Worm (Caenorhabditis elegans): Measurements from ENCODE around the gene slc-28.1.

The slc-28.1 gene

DNA sequence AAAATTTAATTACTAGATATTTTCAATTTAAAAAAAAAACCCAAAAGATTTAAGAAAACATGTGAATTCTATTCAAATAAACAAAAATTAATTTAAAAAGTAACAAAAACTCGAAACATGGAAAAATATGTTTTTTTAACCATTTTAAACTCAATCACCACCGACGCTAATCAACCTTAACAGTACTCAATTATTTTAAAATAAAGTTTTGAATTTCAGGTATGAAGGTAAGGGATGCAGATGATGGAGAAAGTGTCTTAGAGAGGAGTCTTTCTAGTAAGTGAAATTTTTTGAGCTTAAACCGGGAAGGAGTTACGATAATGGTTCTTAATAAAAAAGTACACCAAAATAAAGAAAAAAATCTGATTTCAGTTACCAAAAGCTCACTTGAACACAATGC is at the start of gene slc-28.1:
slc-28.1 (plus strand) TSS at position 301 of the 400 bp plus-strand sequence.
- TF ChIP-seq nhr-76 (tag; optimal IDR thresholded peaks at IDR 0.05) = no peak
- TF ChIP-seq flh-1 (GFP tag; optimal IDR thresholded peaks at IDR 0.05) = no peak
- TF ChIP-seq nhr-28 (tag; optimal IDR thresholded peaks at IDR 0.05) = no peak
- no peak for TF ChIP-seq mep-1 (tag; optimal IDR thresholded peaks at IDR 0.05)
- no peak for TF ChIP-seq pha-4 (tag; optimal IDR thresholded peaks at IDR 0.05)
- TF ChIP-seq sem-2 (GFP tag; optimal IDR thresholded peaks at IDR 0.05) = no peak
- TF ChIP-seq lin-13 (tag; optimal IDR thresholded peaks at IDR 0.05) = no peak
- no peak for TF ChIP-seq nhr-237 (tag; optimal IDR thresholded peaks at IDR 0.05)
- TF ChIP-seq elt-1 (tag; optimal IDR thresholded peaks at IDR 0.05; ENCODE audit: borderline replicate concordance, insufficient read depth) = no peak
- no peak for TF ChIP-seq ceh-39 (tag; optimal IDR thresholded peaks at IDR 0.05)
- TF ChIP-seq unc-62 (GFP tag; optimal IDR thresholded peaks at IDR 0.05) = no peak
- TF ChIP-seq mls-2 (tag; optimal IDR thresholded peaks at IDR 0.05) = no peak

DNA sequence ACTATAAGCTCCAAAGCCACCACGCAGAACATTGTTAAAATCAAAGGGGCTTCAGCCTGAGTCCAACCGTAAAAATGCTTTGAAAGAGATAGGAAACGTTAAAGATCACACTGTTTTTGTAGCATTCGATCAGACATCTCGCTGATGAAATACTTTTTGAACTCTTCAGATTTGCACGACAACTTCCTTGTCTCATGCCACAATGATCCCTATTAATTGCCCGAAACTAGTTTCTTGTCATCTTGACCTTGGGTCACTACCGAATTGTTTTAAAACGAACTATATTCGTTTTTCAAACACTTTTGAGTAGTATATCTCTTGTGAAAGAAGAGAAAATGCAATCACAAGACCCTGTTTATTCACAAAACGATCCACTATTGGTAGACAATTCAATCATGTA is 45.7 kb upstream of the slc-28.1 start, which contains the start of gene T20D4.3:
T20D4.3 (plus strand) TSS at position 301 of the 400 bp plus-strand sequence.
- no peak for TF ChIP-seq M03D4.4 (tag; optimal IDR thresholded peaks at IDR 0.05)
- no peak for TF ChIP-seq lsy-2 (tag; optimal IDR thresholded peaks at IDR 0.05)
- TF ChIP-seq nhr-28 (tag; optimal IDR thresholded peaks at IDR 0.05) = no peak
- no peak for TF ChIP-seq hlh-1 (tag; optimal IDR thresholded peaks at IDR 0.05)
- no peak for TF ChIP-seq tbx-8 (GFP tag; optimal IDR thresholded peaks at IDR 0.05)
- no peak for TF ChIP-seq ceh-83 (GFP tag; optimal IDR thresholded peaks at IDR 0.05)
- TF ChIP-seq mls-2 (tag; optimal IDR thresholded peaks at IDR 0.05) = no peak
- no peak for TF ChIP-seq unc-39 (tag; optimal IDR thresholded peaks at IDR 0.05)
- TF ChIP-seq elt-1 (tag; optimal IDR thresholded peaks at IDR 0.05; ENCODE audit: borderline replicate concordance, insufficient read depth) = no peak
- TF ChIP-seq drap-1 (GFP tag; optimal IDR thresholded peaks at IDR 0.05) = no peak
- no peak for TF ChIP-seq sptf-1 (tag; optimal IDR thresholded peaks at IDR 0.05)
- no peak for TF ChIP-seq zip-8 (tag; optimal IDR thresholded peaks at IDR 0.05)
- no peak for TF ChIP-seq nhr-12 (tag; optimal IDR thresholded peaks at IDR 0.05)
- TF ChIP-seq unc-62 (GFP tag; optimal IDR thresholded peaks at IDR 0.05) = no peak
- TF ChIP-seq elt-3 (tag; optimal IDR thresholded peaks at IDR 0.05) = no peak
- TF ChIP-seq sem-2 (GFP tag; optimal IDR thresholded peaks at IDR 0.05) = no peak
- TF ChIP-seq bed-3 (GFP tag; optimal IDR thresholded peaks at IDR 0.05) = no peak

DNA sequence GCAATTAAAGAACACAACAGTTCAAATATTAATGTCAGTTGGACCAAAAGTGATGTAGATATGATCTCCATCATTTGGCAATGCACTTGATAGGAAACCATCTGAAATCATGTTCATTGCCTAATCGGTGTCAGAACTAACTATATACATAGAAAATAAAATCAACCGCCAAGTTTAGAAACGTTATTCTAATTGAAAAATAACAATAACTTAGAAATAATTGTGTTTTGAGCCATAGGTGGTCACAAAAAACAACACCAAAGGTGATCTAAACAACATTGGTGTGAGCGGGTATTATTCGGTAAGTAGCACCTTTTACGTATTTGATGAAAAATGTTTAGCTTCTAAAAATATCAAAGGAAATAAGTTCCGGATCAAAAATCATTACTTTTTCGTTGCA is 39.3 kb upstream of the slc-28.1 start, which contains the start of gene srab-21:
srab-21 (minus strand) TSS at position 101 of the 400 bp plus-strand sequence.
- TF ChIP-seq nhr-76 (tag; optimal IDR thresholded peaks at IDR 0.05) (no peak), mab-5 (tag; optimal IDR thresholded peaks at IDR 0.05) (no peak), zip-8 (tag; optimal IDR thresholded peaks at IDR 0.05) (no peak), ceh-43 (GFP tag; optimal IDR thresholded peaks at IDR 0.05) (no peak), sptf-1 (tag; optimal IDR thresholded peaks at IDR 0.05) (no peak), unc-62 (GFP tag; optimal IDR thresholded peaks at IDR 0.05) (no peak), nhr-12 (tag; optimal IDR thresholded peaks at IDR 0.05) (no peak)

DNA sequence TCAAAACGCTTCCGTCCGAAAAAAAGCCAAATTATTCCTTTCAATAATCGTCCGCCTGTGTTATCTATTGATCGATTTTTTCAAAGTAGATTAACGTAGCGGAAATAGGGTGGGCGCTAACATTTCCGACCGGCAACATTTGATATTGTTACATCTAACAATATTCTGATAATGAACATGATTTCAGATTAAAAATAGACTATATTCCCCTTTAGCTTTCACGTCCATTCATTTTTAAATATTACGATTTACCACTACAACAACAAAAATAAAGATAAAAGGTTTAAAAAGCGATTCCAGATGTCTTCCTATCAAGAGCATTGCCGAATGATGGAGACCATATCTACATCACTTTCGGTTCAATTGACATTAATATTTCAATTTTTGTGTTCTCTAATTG is 37.5 kb upstream of the slc-28.1 start, which contains the start of gene srab-22:
srab-22 (plus strand) TSS at position 301 of the 400 bp plus-strand sequence.
- TF ChIP-seq M03D4.4 (tag; optimal IDR thresholded peaks at IDR 0.05) (no peak), cnd-1 (tag; optimal IDR thresholded peaks at IDR 0.05) (no peak), unc-120 (tag; optimal IDR thresholded peaks at IDR 0.05; ENCODE audit: poor library complexity, severe bottlenecking) (no peak), mep-1 (tag; optimal IDR thresholded peaks at IDR 0.05) (no peak), flh-1 (GFP tag; optimal IDR thresholded peaks at IDR 0.05) (no peak), elt-1 (tag; optimal IDR thresholded peaks at IDR 0.05; ENCODE audit: borderline replicate concordance, insufficient read depth) (no peak), nhr-28 (tag; optimal IDR thresholded peaks at IDR 0.05) (no peak), elt-3 (tag; optimal IDR thresholded peaks at IDR 0.05) (no peak), mab-5 (tag; optimal IDR thresholded peaks at IDR 0.05) (no peak), lin-32 (GFP tag; optimal IDR thresholded peaks at IDR 0.05) (no peak), pha-4 (tag; optimal IDR thresholded peaks at IDR 0.05) (no peak), tbx-8 (GFP tag; optimal IDR thresholded peaks at IDR 0.05) (no peak), bed-3 (GFP tag; optimal IDR thresholded peaks at IDR 0.05) (no peak), nhr-237 (tag; optimal IDR thresholded peaks at IDR 0.05) (no peak), snpc-4 (tag; optimal IDR thresholded peaks at IDR 0.05) (no peak), nhr-76 (tag; optimal IDR thresholded peaks at IDR 0.05) (no peak), ceh-39 (tag; optimal IDR thresholded peaks at IDR 0.05) (no peak)

DNA sequence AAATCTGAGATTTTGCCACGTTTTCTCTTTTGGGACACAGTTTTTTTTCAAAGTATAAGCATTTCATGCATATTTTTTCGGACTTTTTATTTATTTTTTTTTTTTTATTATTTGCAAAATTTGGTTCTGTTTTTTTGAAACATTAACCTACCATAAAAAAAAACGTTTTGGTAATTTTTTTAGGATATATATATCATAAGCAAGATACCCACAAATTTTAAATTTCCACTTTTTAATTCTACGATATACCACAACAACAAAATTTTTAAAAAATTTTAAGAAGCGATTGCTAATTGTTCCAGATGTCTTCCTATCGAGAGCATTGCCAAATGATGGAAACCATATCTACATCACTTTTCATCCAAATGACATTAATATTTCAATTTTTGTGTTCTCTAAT is 34.9 kb upstream of the slc-28.1 start, which contains the start of gene srab-20:
srab-20 (plus strand) TSS at position 301 of the 400 bp plus-strand sequence.
- no peak for TF ChIP-seq lin-32 (GFP tag; optimal IDR thresholded peaks at IDR 0.05)
- TF ChIP-seq sem-2 (GFP tag; optimal IDR thresholded peaks at IDR 0.05) = no peak
- TF ChIP-seq ces-1 (GFP tag; optimal IDR thresholded peaks at IDR 0.05) = no peak
- no peak for TF ChIP-seq ceh-83 (GFP tag; optimal IDR thresholded peaks at IDR 0.05)
- no peak for TF ChIP-seq hlh-1 (tag; optimal IDR thresholded peaks at IDR 0.05)
- no peak for TF ChIP-seq lsy-2 (tag; optimal IDR thresholded peaks at IDR 0.05)

All from whole organism, mixed stage, embryonic.